Worm (Caenorhabditis elegans) whole organism, L4 larva: Measurements from ENCODE around the gene clec-67.
"Not testable (repeated sequence)": the region's sequence is repeated elsewhere in the genome, so short reads cannot be mapped to it uniquely, and the experiment has no call there.

ENCODE experiments used
- T26A8.4 ChIP-seq: fragments of 200-800 bp; sonication (Bioruptor generic); IDR thresholded peaks from 2 replicates; pipeline ENCODE4 v1.3.6; 2022; ENCODE audit warnings: missing genetic modification characterization, missing compliant biosample characterization
- Y5F2A.4 ChIP-seq: fragments of 200-800 bp; sonication (Bioruptor generic); optimal IDR thresholded peaks from 2 replicates; lab custom pipeline; 2018; ENCODE audit warnings: mild to moderate bottlenecking, missing genetic modification characterization, missing compliant biosample characterization
- ZK337.2 ChIP-seq: fragments of 200-800 bp; sonication (Bioruptor generic); IDR thresholded peaks from 2 replicates; pipeline ENCODE4 v1.3.6; 2022; ENCODE audit warnings: missing genetic modification reagents, missing genetic modification characterization, missing compliant biosample characterization
- attf-4 ChIP-seq: sonication (generic microtip); optimal IDR thresholded peaks from 3 replicates; lab custom pipeline; 2017; ENCODE audit warnings: missing biosample characterization, missing genetic modification characterization
- ceh-20 ChIP-seq: fragments of 200-800 bp; sonication (Bioruptor generic); IDR thresholded peaks from 2 replicates; pipeline ENCODE4 v1.3.6; 2022; ENCODE audit warnings: missing genetic modification reagents, missing genetic modification characterization, missing compliant biosample characterization
- ceh-32 ChIP-seq: sonication (generic microtip); optimal IDR thresholded peaks from 2 replicates; lab custom pipeline; 2016; ENCODE audit warnings: mild to moderate bottlenecking, missing genetic modification characterization, missing compliant biosample characterization; ENCODE audit not compliant: poor library complexity
- ces-1 ChIP-seq: fragments of 150-350 bp; sonication (generic microtip); optimal IDR thresholded peaks from 4 replicates; lab custom pipeline; 2014; ENCODE audit warnings: missing biosample characterization, missing genetic modification reagents, missing genetic modification characterization
- cey-2 ChIP-seq: sonication (generic microtip); optimal IDR thresholded peaks from 3 replicates; lab custom pipeline; 2017; ENCODE audit warnings: missing genetic modification characterization, mild to moderate bottlenecking, missing compliant biosample characterization, antibody characterized with exemption, borderline replicate concordance; ENCODE audit not compliant: insufficient read depth
- dmd-8 ChIP-seq: fragments of 200-800 bp; sonication (Bioruptor generic); IDR thresholded peaks from 2 replicates; pipeline ENCODE4 v1.3.6; 2022; ENCODE audit warnings: missing genetic modification characterization, missing compliant biosample characterization
- dmd-9 ChIP-seq: fragments of 200-800 bp; sonication (Bioruptor generic); IDR thresholded peaks from 2 replicates; pipeline ENCODE4 v1.3.6; 2022; ENCODE audit warnings: missing genetic modification reagents, missing genetic modification characterization, missing compliant biosample characterization
- dpl-1 ChIP-seq: fragments of 150-350 bp; optimal IDR thresholded peaks from 2 replicates; lab custom pipeline; 2014; ENCODE audit warnings: missing biosample characterization, missing genetic modification reagents, missing genetic modification characterization
- dve-1 ChIP-seq: sonication (generic microtip); optimal IDR thresholded peaks from 2 replicates; lab custom pipeline; 2017; ENCODE audit warnings: antibody characterized with exemption, mild to moderate bottlenecking, missing genetic modification characterization, missing compliant biosample characterization; ENCODE audit not compliant: insufficient read depth
- fos-1 ChIP-seq: fragments of 150-350 bp; optimal IDR thresholded peaks from 2 replicates; lab custom pipeline; 2014; ENCODE audit warnings: missing biosample characterization, missing genetic modification characterization
- hlh-11 ChIP-seq: fragments of 200-800 bp; sonication (Bioruptor generic); optimal IDR thresholded peaks from 2 replicates; lab custom pipeline; 2018; ENCODE audit warnings: mild to moderate bottlenecking, missing genetic modification characterization, missing compliant biosample characterization
- hlh-30 ChIP-seq: sonication (generic microtip); optimal IDR thresholded peaks from 2 replicates; lab custom pipeline; 2017; ENCODE audit warnings: antibody characterized with exemption, mild to moderate bottlenecking, missing genetic modification characterization, missing compliant biosample characterization; ENCODE audit not compliant: insufficient read depth
- jun-1 ChIP-seq: fragments of 150-350 bp; optimal IDR thresholded peaks from 2 replicates; lab custom pipeline; 2014; ENCODE audit warnings: missing biosample characterization, missing genetic modification reagents, missing genetic modification characterization
- lin-1 ChIP-seq: fragments of 200-800 bp; sonication (Bioruptor generic); IDR thresholded peaks from 2 replicates; pipeline ENCODE4 v1.3.6; 2022; ENCODE audit warnings: missing genetic modification reagents, missing genetic modification characterization, missing compliant biosample characterization
- lin-39 ChIP-seq: fragments of 150-350 bp; optimal IDR thresholded peaks from 2 replicates; lab custom pipeline; 2014; ENCODE audit warnings: missing biosample characterization, missing genetic modification reagents, missing genetic modification characterization
- lir-3 ChIP-seq: sonication (generic microtip); optimal IDR thresholded peaks from 2 replicates; lab custom pipeline; 2016; ENCODE audit warnings: mild to moderate bottlenecking, missing genetic modification characterization, missing compliant biosample characterization
- lsy-2 ChIP-seq, 2 experiments: fragments of 150-350 bp in 1 of 2; sonication (generic microtip) in 1 of 2; optimal IDR thresholded peaks; 2 replicates each; lab custom pipeline; 2014 to 2017; ENCODE audit warnings: missing biosample characterization in 2 of 2, missing genetic modification characterization in 2 of 2
- madf-5 ChIP-seq, 2 experiments: fragments of 200-800 bp; sonication (Bioruptor generic); IDR thresholded peaks; 2 replicates each; pipeline ENCODE4 v1.3.6; 2022; ENCODE audit warnings: missing compliant biosample characterization in 2 of 2, missing genetic modification characterization in 2 of 2
- madf-9 ChIP-seq: fragments of 200-800 bp; sonication (Bioruptor generic); conservative IDR thresholded peaks from 2 replicates; pipeline ENCODE4 v1.3.6; 2022; ENCODE audit warnings: missing genetic modification reagents, missing genetic modification characterization, missing compliant biosample characterization
- mes-2 ChIP-seq: sonication (generic microtip); optimal IDR thresholded peaks from 2 replicates; lab custom pipeline; 2016; ENCODE audit warnings: missing genotype, mild to moderate bottlenecking, missing genetic modification characterization, missing compliant biosample characterization; ENCODE audit not compliant: poor library complexity, severe bottlenecking
- nhr-111 ChIP-seq: fragments of 200-800 bp; sonication (Bioruptor generic); optimal IDR thresholded peaks from 2 replicates; lab custom pipeline; 2018; ENCODE audit warnings: mild to moderate bottlenecking, missing genetic modification characterization, missing compliant biosample characterization
- nhr-237 ChIP-seq: sonication (generic microtip); optimal IDR thresholded peaks from 2 replicates; lab custom pipeline; 2017; ENCODE audit warnings: missing biosample characterization, missing genetic modification characterization
- nhr-25 ChIP-seq: sonication (generic microtip); optimal IDR thresholded peaks from 2 replicates; lab custom pipeline; 2017; ENCODE audit warnings: missing genetic modification characterization, mild to moderate bottlenecking, missing compliant biosample characterization, antibody characterized with exemption, moderate library complexity, borderline replicate concordance; ENCODE audit not compliant: insufficient read depth
- nhr-76 ChIP-seq: fragments of 150-350 bp; optimal IDR thresholded peaks from 2 replicates; lab custom pipeline; 2014; ENCODE audit warnings: missing biosample characterization, missing genetic modification characterization
- pha-4 ChIP-seq, 2 experiments: fragments of 150-350 bp in 1 of 2; fragments of 200-800 bp in 1 of 2; sonication (Bioruptor generic) in 1 of 2; IDR thresholded peaks in 1 of 2; optimal IDR thresholded peaks in 1 of 2; 2 replicates each; pipeline versions ENCODE4 v1.3.6 to Lab custom; 2014 to 2022; ENCODE audit warnings: missing genetic modification characterization in 2 of 2, missing genetic modification reagents in 2 of 2, missing biosample characterization in 1 of 2, missing compliant biosample characterization in 1 of 2
- set-16 ChIP-seq: fragments of 200-800 bp; sonication (Bioruptor generic); IDR thresholded peaks from 2 replicates; pipeline ENCODE4 v1.3.6; 2022; ENCODE audit warnings: missing genetic modification reagents, missing genetic modification characterization, missing compliant biosample characterization
- spr-1 ChIP-seq: sonication (generic microtip); optimal IDR thresholded peaks from 2 replicates; lab custom pipeline; 2016; ENCODE audit warnings: mild to moderate bottlenecking, missing genetic modification characterization, missing compliant biosample characterization
- unc-130 ChIP-seq: sonication (generic microtip); optimal IDR thresholded peaks from 2 replicates; lab custom pipeline; 2016; ENCODE audit warnings: missing genetic modification reagents, missing genetic modification characterization, missing compliant biosample characterization
- unc-39 ChIP-seq: sonication (generic microtip); optimal IDR thresholded peaks from 2 replicates; lab custom pipeline; 2017; ENCODE audit warnings: missing biosample characterization, missing genetic modification characterization
- unc-62 ChIP-seq, 3 experiments: fragments of 150-350 bp in 1 of 3; sonication (generic microtip); optimal IDR thresholded peaks in 2 of 3; peaks in 1 of 3; 1 replicate in 1 of 3; 2 replicates in 2 of 3; lab custom pipeline; 2014 to 2017; ENCODE audit warnings: missing biosample characterization in 3 of 3, missing genetic modification characterization in 3 of 3, missing genetic modification reagents in 3 of 3, missing genotype in 1 of 3
- zfp-2 ChIP-seq: sonication (generic microtip); optimal IDR thresholded peaks from 2 replicates; lab custom pipeline; 2016; ENCODE audit warnings: mild to moderate bottlenecking, missing genetic modification characterization, missing compliant biosample characterization
- zip-2 ChIP-seq: fragments of 150-350 bp; optimal IDR thresholded peaks from 2 replicates; lab custom pipeline; 2014; ENCODE audit warnings: missing biosample characterization, missing genetic modification characterization
- ztf-11 ChIP-seq: fragments of 150-350 bp; optimal IDR thresholded peaks from 2 replicates; lab custom pipeline; 2014; ENCODE audit warnings: missing biosample characterization, missing genetic modification characterization
- ztf-7 ChIP-seq: fragments of 150-350 bp; optimal IDR thresholded peaks from 2 replicates; lab custom pipeline; 2014; ENCODE audit warnings: missing biosample characterization, missing genetic modification characterization

Gene clec-67

DNA sequence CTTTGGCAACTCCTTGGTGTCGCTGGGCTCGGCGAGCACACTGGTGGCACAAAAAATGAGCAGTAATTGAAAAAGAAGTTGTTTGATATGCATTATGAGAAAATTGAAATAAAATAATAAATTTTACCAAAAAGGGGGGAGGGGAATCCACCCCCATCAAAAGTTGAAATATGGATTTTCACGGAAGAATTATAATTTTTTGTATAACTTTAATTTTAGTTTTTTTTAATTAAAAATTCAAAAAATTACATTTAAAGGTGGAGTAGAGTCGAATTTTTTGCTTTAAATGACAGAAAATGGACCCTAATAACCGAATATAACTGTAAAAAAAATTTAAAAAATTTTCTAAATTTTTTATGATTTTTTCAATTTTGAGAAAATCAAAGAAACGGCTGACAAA is 10.1 kb upstream of the clec-67 start, which contains the start of gene F56D6.18:
F56D6.18 (minus strand) TSS at position 101 of the 400 bp plus-strand sequence.
- TF ChIP-seq spr-1 (tag; lab: Kevin White, UChicago); unc-130 (GFP tag; lab: Kevin White, UChicago); ztf-7 (tag; lab: Kevin White, UChicago): not testable (repeated sequence)
- TF ChIP-seq, all 104 proteins: peak for 0; not testable (repeated sequence) for 104

- TF ChIP-seq madf-9 (GFP tag; lab: Robert Waterston, UW) (no peak), hlh-11 (no peak), fos-1 (tag; lab: Kevin White, UChicago) (no peak), pha-4 (GFP tag; IDR thresholded peaks at IDR 0.05; lab: Robert Waterston, UW) (no peak), pha-4 (tag; optimal IDR thresholded peaks at IDR 0.05; lab: Kevin White, UChicago) (no peak), Y5F2A.4 (GFP tag; lab: Kevin White, UChicago) (no peak), dpl-1 (GFP tag; lab: Kevin White, UChicago) (no peak), unc-62 (GFP tag; optimal IDR thresholded peaks at IDR 0.05 in 1 of 2; lab: Kevin White, UChicago) (no peak), unc-62 (tag; optimal IDR thresholded peaks at IDR 0.05; lab: Kevin White, UChicago) (no peak)
- TF ChIP-seq, all 104 proteins: peak for 0
Observed at ce11 chrIV:3912598-3912997, 9.4 kb upstream of the clec-67 start, which contains the start of gene F56D6.20. Gene F56D6.20 (plus strand): TSS chrIV:3912898.

DNA sequence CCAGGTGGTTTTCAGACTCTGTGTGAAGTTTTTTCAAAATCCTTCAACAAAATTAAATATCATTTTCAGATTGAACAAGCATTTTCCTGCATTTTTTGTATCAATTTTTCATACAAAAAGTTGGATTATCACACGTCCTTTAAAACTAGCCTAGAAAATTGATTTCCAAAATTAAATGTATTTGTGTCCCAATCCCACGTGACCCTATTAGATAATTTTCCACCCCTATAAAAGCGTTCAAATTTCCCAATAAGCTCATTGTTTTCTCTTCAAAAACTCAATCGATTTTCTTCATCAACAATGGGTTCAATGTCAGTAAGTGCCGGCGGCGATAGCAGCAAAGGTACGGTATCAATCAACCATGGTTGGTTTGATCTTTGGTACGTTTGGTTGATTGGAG is 7.5 kb upstream of the clec-67 start, which contains the start of gene F56D6.19:
F56D6.19 (plus strand) TSS at position 301 of the 400 bp plus-strand sequence.
- TF ChIP-seq hlh-30 (tag; lab: Kevin White, UChicago) (no peak), Y5F2A.4 (GFP tag; lab: Kevin White, UChicago) (no peak), cey-2 (no peak), hlh-11 (no peak), dmd-9 (GFP tag; lab: Robert Waterston, UW) (no peak), ztf-11 (no peak), nhr-237 (tag; lab: Kevin White, UChicago) (no peak), nhr-76 (tag; lab: Kevin White, UChicago) (no peak), ces-1 (GFP tag; lab: Kevin White, UChicago) (no peak), ZK337.2 (GFP tag; lab: Robert Waterston, UW) (no peak), unc-62 (GFP tag; optimal IDR thresholded peaks at IDR 0.05 in 1 of 2; lab: Kevin White, UChicago) (no peak), unc-62 (tag; optimal IDR thresholded peaks at IDR 0.05; lab: Kevin White, UChicago) (no peak), lin-39 (no peak), zip-2 (no peak), madf-9 (GFP tag; lab: Robert Waterston, UW) (no peak), T26A8.4 (no peak)

ce11 chrIV:3915296-3915695 is 6.7 kb upstream of the clec-67 start, which contains the start of gene srz-20:
Gene srz-20 (plus strand): TSS chrIV:3915596.
- TF ChIP-seq zfp-2 (tag; lab: Kevin White, UChicago) (no peak), set-16 (GFP tag; lab: Robert Waterston, UW) (no peak), ceh-32 (tag; lab: Kevin White, UChicago) (no peak), lir-3 (tag; lab: Kevin White, UChicago) (no peak), jun-1 (tag; lab: Kevin White, UChicago) (no peak), madf-5 (GFP tag; IDR thresholded peaks at IDR 0.05; lab: Robert Waterston, UW) (no peak), zip-2 (no peak), lsy-2 (tag; optimal IDR thresholded peaks at IDR 0.05; lab: Kevin White, UChicago) (no peak), nhr-111 (no peak), madf-9 (GFP tag; lab: Robert Waterston, UW) (no peak), dve-1 (tag; lab: Kevin White, UChicago) (no peak), mes-2 (tag; lab: Kevin White, UChicago) (no peak), attf-4 (tag; lab: Kevin White, UChicago) (no peak), ceh-20 (GFP tag; lab: Robert Waterston, UW) (no peak), nhr-25 (tag; lab: Kevin White, UChicago) (no peak), dmd-8 (no peak), lin-1 (GFP tag; lab: Robert Waterston, UW) (no peak), unc-130 (GFP tag; lab: Kevin White, UChicago) (no peak), unc-39 (no peak)
